Worm (Caenorhabditis elegans): Measurements from ENCODE around the gene Y48A6C.8.
A peak's percentile ranks its signal among the peaks of the same experiment; 100 is the strongest.

The Y48A6C.8 gene

DNA sequence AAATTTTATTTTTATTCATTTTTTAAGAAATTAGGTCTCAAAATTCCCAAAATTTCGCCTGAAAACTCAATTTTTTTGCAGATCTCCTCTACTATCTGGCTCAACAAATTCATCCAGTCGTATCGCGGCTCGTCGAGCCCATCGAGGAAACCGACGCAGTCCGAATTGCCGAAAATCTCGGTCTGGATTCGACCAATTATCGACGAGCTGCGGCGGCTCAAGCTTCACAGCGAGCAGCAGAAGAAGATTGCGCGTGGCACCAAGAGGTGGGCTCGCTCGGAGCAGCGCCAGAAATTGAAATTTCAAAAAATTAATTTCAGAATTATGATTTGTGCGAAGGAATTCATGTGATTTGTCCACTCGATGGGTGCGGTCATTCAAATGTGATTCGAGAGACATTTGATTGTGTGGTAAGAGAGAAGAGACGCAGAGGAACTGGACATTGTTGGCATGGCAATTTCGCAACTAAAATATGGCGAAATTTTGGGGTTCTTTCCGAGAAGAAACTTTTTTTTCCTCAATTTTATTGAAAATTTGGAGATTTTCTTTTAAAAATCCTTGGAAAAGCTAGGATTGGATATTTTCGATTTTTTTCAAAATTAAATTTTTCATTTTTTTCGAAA is 21.9 kb upstream of the Y48A6C.8 start:
- TF ChIP-seq cebp-1 (GFP tag; IDR thresholded peaks at IDR 0.05), result peak; percentile 87
- TF ChIP-seq cebp-1 (tag; optimal IDR thresholded peaks at IDR 0.05), result peak; percentile 97
- peak; percentile 59; the same call in 1 of the 2 replicates for TF ChIP-seq hmg-1.2 (GFP tag; IDR thresholded peaks at IDR 0.05)
- TF ChIP-seq zfh-2 (GFP tag; conservative IDR thresholded peaks at IDR 0.05), result peak; percentile 75
- no peak for TF ChIP-seq tbp1 (GFP tag; optimal IDR thresholded peaks at IDR 0.05)

DNA sequence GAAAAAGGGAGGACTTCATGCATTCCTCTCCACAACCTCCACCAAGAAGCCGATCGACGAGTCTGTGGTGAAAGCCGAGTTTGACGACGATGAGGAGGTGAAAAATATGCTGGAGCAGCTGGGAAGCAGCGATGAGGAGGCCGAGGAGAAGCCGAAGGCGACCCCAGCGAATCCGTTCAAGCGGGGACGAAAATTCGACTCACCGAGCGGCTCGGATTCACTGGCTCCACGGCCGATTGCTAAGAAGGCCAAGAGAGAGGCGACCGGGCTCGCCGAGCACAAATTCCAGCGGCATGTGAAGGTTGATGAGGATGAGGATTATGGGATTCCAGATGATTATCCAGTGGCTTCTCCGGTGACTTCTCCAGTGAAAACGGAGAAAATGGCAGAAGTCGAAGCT is 15.5 kb upstream of the Y48A6C.8 start:
- TF ChIP-seq mxl-1 (tag; optimal IDR thresholded peaks at IDR 0.05) (no peak), snpc-3.4 (tag; optimal IDR thresholded peaks at IDR 0.05) (no peak), egrh-3 (GFP tag; IDR thresholded peaks at IDR 0.05) (peak; percentile 75; the same call in 1 of the 2 replicates), snpc-1.1 (tag; optimal IDR thresholded peaks at IDR 0.05; ENCODE audit: insufficient read depth) (no peak), tbp1 (GFP tag; optimal IDR thresholded peaks at IDR 0.05) (no peak), unc-62 (GFP tag; optimal IDR thresholded peaks at IDR 0.05) (no peak), zfh-2 (GFP tag; conservative IDR thresholded peaks at IDR 0.05) (peak; percentile 77), ama-1 (optimal IDR thresholded peaks at IDR 0.05) (no peak), ama-1 (GFP tag; optimal IDR thresholded peaks at IDR 0.05) (no peak), atf-7 (tag; optimal IDR thresholded peaks at IDR 0.05) (no peak)

ce11 chrIII:11141791-11142490 is 14.5 kb upstream of the Y48A6C.8 start, which contains the start of the genes Y47D3A.1 and pola-1:
Gene Y47D3A.1 (minus strand): TSS chrIII:11141841.
Gene pola-1 (plus strand): TSS chrIII:11142448.
- TF ChIP-seq sea-2 (GFP tag; IDR thresholded peaks at IDR 0.05) (no peak), B0336.3 (GFP tag; IDR thresholded peaks at IDR 0.05) (no peak), D2030.7 (GFP tag; IDR thresholded peaks at IDR 0.05) (peak; percentile 83), nfya-1 (tag; optimal IDR thresholded peaks at IDR 0.05; ENCODE audit: borderline replicate concordance, insufficient read depth) (no peak), lin-35 (GFP tag; optimal IDR thresholded peaks at IDR 0.05) (peak in 2 of 3 experiments; percentile 23 to 82), efl-1 (GFP tag; optimal IDR thresholded peaks at IDR 0.05) (peak; percentile 95), F55B11.4 (tag; optimal IDR thresholded peaks at IDR 0.05; ENCODE audit: borderline replicate concordance, insufficient read depth) (no peak), hrde-1 (tag; optimal IDR thresholded peaks at IDR 0.05; ENCODE audit: borderline replicate concordance) (no peak), atf-7 (tag; optimal IDR thresholded peaks at IDR 0.05) (no peak), ekl-4 (GFP tag; IDR thresholded peaks at IDR 0.05) (no peak), dox-1 (GFP tag; IDR thresholded peaks at IDR 0.05) (peak; percentile 90), lsy-27 (tag; optimal IDR thresholded peaks at IDR 0.05; ENCODE audit: borderline replicate concordance, insufficient read depth) (no peak), rcor-1 (GFP tag; IDR thresholded peaks at IDR 0.05) (peak; percentile 52), mcd-1 (GFP tag; IDR thresholded peaks at IDR 0.05) (peak; percentile 94), F22D6.2 (tag; optimal IDR thresholded peaks at IDR 0.05) (no peak), nfya-2 (GFP tag; IDR thresholded peaks at IDR 0.05) (no peak), egrh-3 (GFP tag; IDR thresholded peaks at IDR 0.05) (peak; percentile 56), ceh-79 (tag; optimal IDR thresholded peaks at IDR 0.05) (no peak), lir-1 (GFP tag; conservative IDR thresholded peaks at IDR 0.05) (peak; percentile 61; the same call in 1 of the 2 replicates), tbp1 (GFP tag; optimal IDR thresholded peaks at IDR 0.05) (peak; percentile 52), madf-6 (GFP tag; IDR thresholded peaks at IDR 0.05) (peak; percentile 87), ets-4 (GFP tag; optimal IDR thresholded peaks at IDR 0.05) (no peak), mes-4 (tag; optimal IDR thresholded peaks at IDR 0.05) (no peak), Y56A3A.18 (GFP tag; IDR thresholded peaks at IDR 0.05) (no peak), T07F8.4 (tag; optimal IDR thresholded peaks at IDR 0.05) (no peak), snpc-3.4 (tag; optimal IDR thresholded peaks at IDR 0.05) (no peak), snpc-1.1 (tag; optimal IDR thresholded peaks at IDR 0.05; ENCODE audit: insufficient read depth) (peak; percentile 6), hsf-1 (GFP tag; IDR thresholded peaks at IDR 0.05) (0 out of 2 replicates have a peak, but pooled peaks have one; percentile 42), unc-130 (GFP tag; optimal IDR thresholded peaks at IDR 0.05) (peak; percentile 69), tbx-9 (tag; optimal IDR thresholded peaks at IDR 0.05; ENCODE audit: borderline replicate concordance) (no peak), aptf-3 (GFP tag; IDR thresholded peaks at IDR 0.05) (no peak), C06A6.2 (GFP tag; conservative IDR thresholded peaks at IDR 0.05) (no peak), attf-5 (GFP tag; optimal IDR thresholded peaks at IDR 0.05) (peak; percentile 81), ztf-28 (GFP tag; IDR thresholded peaks at IDR 0.05) (0 out of 2 replicates have a peak, but pooled peaks have one; percentile 64)
